Worm (Caenorhabditis elegans) whole organism, dauer: ENCODE results near the gene tag-151.
"Not testable (repeated sequence)": the region's sequence is repeated elsewhere in the genome, so short reads cannot be mapped to it uniquely, and the experiment has no call there.

ENCODE experiments used
- unc-62 ChIP-seq: sonication (generic microtip); optimal IDR thresholded peaks from 2 replicates; lab custom pipeline; 2017; ENCODE audit warnings: missing biosample characterization, missing genetic modification reagents, missing genetic modification characterization

tag-151 gene

DNA sequence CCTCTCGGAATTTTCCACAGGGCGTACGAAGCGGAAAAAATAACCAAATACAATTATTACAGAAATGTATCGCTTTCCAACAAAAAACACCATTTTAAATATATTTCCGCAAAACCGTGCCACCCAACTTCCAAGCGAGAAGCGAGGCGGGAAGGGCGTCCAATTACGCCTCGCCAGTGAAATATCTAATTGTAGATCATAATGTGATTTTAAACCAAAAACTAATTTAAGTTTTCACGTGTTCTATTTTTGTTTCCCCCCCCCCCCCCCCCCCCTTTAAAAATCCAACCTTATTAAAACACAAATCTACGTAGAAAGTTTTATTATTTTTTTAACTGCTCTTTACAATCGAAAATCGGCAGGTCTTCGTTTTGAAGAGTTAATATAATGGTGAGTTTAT is 20.6 kb upstream of the tag-151 start, which contains the start of gene F10G7.12:
Gene F10G7.12, plus strand, starts transcription at position 301 of the 400 bp plus-strand sequence.
- no peak for TF ChIP-seq unc-62 (GFP tag; lab: Kevin White, UChicago)

DNA sequence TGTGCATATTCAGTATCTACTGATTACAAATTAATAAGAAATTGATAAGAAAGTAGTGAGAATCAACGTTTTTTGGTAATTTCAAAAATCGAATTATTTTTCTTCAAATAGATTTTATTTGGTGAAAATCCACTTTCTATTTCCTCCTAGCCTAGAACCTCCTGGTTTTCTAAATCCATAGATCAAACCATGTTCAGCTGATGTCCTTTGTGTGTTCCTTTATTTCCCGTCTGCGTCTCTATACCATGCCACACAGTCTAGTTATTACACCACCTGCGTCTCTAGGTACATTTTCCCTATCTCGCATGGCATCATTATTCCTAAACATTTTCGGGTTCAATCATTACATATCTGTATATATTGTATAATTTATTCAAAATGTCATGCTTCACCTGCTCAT is 16.9 kb upstream of the tag-151 start, which contains the start of gene F10G7.5:
Gene F10G7.5, plus strand, starts transcription at position 286 of the 400 bp plus-strand sequence.
- TF ChIP-seq unc-62 (GFP tag; lab: Kevin White, UChicago) = no peak

DNA sequence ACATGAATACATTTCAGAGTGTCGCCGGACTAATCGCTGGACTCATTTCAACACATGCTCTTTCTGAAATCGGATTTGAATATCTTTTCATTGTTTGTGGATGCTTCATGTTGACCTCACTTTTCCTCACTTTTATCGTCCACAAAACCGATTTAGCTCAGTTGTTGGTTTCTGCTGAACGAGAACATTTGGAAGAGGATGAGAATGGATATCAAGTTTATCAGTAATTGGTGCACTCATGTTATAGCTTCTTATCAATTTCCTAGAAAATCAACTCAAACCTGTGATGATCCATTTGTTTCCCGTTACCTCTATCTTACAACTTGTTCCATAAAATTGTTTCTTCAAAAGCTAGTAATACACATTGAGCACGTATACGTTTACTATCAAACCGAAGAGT is 14.0 kb upstream of the tag-151 start:
- TF ChIP-seq unc-62 (GFP tag; lab: Kevin White, UChicago) = no peak

DNA sequence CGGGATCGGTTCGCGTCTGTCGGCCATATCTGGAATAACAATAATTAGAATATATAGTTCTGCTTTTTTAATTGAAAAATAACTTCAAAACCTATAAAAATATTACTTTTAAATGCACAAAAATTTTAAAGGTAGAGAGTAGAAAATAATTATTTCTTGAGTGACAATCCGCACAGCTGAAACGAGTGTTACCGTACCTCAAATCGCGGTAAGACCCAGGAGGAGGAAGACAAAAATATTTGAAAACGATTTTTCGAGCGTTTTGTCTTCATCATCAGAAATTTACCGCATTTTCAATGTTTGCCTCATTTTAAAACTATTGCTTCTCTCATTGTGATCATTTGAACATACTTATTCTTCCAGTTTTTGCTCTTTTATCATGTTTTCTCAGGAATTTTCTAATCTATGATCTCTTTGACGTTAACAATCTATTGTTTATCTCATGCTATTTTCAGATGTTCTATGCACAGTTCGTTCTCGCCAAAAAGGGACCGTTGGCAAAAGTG is 11.8 kb upstream of the tag-151 start, which contains the start of the genes rpn-5 and scc-1:
Gene rpn-5, minus strand, starts transcription at position 162 of the 506 bp plus-strand sequence.
Gene scc-1, plus strand, starts transcription at position 456 of the 506 bp plus-strand sequence.
- no peak for TF ChIP-seq unc-62 (GFP tag; lab: Kevin White, UChicago)

DNA sequence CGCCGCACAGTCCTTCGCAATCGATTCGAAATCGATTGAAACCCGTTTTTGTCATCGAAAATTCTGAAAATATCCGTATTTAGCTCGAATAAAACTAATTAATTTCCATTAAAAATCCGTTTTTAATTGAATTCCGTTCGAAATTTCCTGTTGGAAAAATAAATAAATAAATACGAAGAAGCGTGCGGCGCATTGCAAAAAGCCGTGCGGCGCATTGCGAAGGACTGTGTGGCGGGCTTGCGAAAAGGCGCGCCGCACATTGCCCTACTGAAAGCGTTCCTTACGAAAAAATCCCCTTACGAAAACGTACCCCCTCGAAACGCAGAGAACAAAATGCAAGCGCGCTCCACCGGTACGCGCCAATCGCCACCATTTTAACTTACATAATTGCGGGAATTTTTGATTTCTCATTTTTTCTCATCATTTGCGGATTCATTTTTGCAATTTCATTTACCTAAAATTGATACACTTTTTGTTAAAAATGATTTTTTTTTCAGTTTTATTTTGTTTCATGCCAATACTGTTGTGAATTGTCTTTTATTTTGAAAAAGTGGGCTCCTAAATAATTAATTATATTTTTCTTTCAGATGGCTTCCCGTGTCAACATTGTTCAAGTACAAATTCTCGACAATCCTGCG is 8.5 kb upstream of the tag-151 start, which contains the start of gene unc-85:
Gene unc-85, plus strand, starts transcription at position 588 of the 638 bp plus-strand sequence.
- not testable (repeated sequence) for TF ChIP-seq unc-62 (GFP tag; lab: Kevin White, UChicago)

DNA sequence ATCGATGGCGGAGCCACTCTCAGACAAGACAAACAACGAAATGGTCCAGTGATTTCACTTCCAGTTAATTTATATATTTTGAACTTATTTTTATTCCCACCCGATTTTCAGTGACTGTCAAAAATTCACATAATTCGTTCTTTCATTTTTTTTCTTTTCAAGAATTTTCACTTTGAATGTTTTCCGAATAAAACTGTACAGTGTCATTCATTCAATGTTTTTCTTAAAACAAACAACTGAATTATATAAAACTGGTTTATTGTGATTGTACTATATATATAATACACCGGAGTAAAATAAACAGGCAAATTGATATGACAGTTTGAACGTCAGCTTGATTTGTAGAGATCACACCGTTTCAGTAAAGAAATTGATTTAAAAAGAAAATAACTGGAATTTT is 7.1 kb upstream of the tag-151 start:
- no peak for TF ChIP-seq unc-62 (GFP tag; lab: Kevin White, UChicago)

DNA sequence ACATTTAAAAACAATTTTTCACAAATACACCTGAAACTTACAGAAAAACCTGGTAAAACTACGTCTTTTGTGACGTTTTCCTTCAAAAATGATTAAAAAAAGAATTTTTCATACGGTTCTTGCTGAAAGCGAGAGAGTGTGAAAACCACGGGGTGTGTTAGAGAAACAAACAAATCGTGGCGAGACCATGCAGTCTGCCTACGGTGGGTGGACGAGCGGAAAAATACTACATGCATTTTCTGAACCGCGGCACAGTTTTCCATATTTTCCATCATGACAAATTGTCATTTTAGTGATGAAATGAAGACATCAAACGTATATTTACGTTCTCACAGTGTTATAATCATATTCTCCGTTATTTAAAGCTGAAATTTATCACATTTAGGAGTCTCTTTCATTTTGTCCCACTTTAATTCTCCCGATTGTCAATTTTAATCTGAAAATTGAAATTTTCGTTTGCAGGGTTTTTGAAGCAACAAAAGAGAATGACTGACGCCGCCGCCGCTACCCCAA is 3.7 kb upstream of the tag-151 start, which contains the start of the genes F10G7.9 and tsn-1:
Gene F10G7.9, minus strand, starts transcription at position 127 of the 513 bp plus-strand sequence.
Gene tsn-1, plus strand, starts transcription at position 463 of the 513 bp plus-strand sequence.
- TF ChIP-seq unc-62 (GFP tag; lab: Kevin White, UChicago) = no peak

DNA sequence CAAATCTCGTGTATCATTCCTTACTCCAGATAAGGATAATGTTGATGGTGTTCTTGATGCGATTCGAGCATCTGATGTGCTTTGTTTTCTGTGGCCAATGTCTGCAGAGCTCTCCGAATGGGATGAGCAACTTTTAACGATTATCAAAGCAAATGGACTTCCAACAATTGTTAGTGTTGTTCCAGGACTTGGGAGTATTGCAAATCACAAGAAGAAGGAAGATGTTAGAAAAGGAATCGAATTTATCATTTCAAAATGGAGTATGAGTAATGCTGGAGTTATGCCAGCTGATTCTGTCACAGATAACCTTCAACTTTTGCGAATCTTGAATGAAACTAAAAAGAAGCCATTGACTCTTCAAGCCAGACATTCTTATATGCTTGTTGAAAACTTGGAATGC is 736 bp downstream of the tag-151 start:
- no peak for TF ChIP-seq unc-62 (GFP tag; lab: Kevin White, UChicago)

DNA sequence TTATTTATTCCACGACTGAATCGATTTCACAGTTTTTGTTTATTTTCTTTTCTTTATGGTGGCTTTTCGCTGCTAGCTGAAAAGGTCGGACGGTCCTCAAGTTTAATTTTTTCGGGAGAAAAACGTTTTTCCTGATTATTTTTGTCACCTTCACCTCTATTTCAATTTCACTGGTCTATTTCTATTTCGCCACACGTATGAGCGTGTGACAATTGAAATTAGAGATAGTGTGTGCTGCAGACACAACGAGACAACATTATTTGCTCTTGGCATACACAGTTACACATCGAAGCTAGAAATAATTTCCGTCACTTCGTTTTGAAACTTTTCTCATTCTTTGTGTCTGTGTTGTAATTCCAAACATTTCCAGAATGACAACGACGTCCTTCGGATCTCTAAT is 5.6 kb downstream of the tag-151 start, which contains the start of gene F41C3.8:
Gene F41C3.8, plus strand, starts transcription at position 371 of the 400 bp plus-strand sequence.
- TF ChIP-seq unc-62 (GFP tag; lab: Kevin White, UChicago) = no peak

DNA sequence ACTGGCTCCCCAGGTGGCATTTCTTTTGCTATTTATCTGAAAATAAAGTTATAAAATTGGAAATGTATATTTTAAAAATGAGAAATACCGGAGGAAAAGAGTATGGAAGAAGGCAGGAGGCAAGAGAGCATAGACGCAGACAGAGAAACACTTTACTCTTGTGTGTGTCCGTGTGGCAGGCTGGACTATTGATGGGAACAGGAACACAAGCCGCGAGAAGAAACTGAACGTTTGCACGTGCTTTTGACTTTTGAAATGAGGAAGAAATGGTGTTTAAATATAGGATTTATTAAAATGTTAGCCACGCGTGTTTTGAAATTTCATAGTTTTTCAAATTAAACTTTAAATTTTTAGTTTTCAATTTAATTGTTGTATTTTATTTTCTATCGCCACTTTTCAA is 16.0 kb downstream of the tag-151 start, which contains the start of gene F10G7.10:
Gene F10G7.10, minus strand, starts transcription at position 145 of the 400 bp plus-strand sequence.
- no peak for TF ChIP-seq unc-62 (GFP tag; lab: Kevin White, UChicago)

DNA sequence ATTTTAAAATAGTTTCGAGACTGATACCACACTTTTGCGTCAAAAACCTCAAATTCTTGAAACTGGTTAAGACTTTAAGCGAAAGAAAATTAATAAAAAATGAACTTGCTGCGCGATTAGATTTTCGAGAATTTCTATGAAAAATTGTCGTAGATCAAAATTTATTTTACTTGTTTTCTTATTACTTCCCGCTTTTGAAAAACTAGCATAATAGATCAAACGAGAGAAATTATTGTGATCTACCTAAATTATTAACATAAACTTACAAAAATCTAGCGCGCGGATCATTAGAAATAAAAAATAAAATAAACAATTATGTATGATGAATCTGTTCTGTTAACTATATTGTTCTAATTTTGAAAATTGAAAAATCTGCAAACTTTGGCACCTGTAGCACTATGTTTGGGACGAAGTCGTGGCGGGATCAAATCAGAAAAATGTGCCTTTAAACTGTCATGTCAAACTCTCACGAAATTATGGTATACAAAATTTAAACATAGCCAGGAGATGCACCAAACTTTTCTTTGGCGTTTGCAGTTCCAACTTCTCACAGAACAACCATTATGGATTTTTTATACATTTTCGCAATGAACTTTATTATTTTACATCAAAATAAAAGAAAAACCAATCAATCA is 16.8 kb downstream of the tag-151 start:
- TF ChIP-seq unc-62 (GFP tag; lab: Kevin White, UChicago) = no peak

DNA sequence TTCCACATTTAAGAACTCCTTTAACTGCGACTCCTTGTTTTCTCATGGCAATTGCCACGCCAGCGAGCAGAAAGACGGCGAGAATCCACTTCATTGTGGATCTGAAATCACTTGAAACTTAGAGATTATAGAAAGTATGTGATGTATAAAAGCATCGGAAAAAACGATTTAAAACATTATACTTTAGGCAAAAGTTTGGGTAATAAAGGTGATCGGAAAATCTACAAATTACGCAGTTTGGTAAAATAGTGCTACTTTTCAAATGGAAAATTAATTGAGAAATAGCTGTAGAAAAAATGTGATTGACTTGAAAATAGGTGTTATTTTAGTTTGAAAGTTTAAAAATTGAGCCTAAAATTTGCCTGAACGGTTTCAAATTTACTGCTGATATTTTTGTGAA is 17.7 kb downstream of the tag-151 start, which contains the start of gene ttr-41:
Gene ttr-41, minus strand, starts transcription at position 101 of the 400 bp plus-strand sequence.
- TF ChIP-seq unc-62 (GFP tag; lab: Kevin White, UChicago) = no peak

DNA sequence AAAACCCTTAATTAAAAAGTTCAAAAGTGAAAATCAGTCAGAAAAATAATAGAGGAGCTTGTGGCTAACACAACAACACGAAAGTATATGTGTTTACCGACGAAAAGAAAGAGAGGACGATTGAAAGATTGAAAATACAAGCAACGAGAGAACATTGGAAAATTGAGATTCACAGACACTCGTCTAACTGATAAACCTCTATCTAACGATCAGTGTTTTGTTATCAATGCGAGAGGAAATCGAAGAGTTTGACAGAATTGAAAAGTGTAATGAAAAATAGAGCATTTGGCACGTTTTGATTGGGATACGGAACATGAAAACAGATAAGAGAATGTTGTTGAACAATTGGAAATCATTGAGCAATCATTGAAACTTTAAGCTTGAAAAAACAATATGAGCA is 18.6 kb downstream of the tag-151 start:
- no peak for TF ChIP-seq unc-62 (GFP tag; lab: Kevin White, UChicago)

DNA sequence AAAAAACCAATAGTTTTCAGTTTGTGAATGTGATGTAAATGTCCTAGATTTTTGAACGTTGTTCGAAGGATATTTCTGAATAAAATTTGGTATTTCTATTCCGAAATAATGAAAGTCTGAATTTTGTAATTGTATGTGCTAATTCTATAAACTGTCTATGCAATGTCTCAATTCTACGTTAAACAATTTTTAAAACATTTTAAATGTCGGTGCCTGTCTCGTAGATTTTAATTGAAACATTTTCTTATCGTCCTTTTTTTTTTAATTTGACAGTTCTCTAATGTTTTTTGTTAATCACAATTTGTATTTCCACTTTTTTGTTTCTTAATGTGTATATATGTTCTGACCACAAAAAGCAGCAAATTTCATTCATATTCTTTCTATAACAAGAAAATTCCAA is 19.7 kb downstream of the tag-151 start, which contains the start of gene F41C3.7:
Gene F41C3.7, plus strand, starts transcription at position 301 of the 400 bp plus-strand sequence.
- no peak for TF ChIP-seq unc-62 (GFP tag; lab: Kevin White, UChicago)

DNA sequence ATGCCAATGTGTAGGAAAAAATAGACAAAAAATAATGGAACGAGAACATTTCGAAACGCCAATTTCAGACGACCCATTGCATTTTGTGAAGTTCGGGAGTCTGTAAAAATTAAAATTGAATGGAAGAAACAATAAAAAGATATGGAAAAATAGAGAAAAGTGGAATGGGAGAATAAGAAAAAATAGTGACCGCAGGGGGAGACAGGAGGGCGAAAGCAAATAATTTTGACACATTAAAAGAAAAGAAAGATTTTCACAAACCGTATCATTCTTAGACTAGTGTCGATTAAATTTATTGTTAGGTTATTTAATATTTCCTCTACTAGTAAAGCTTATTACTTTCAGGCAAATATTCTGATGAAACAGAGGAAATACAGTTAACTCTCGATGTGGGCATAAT is 23.8 kb downstream of the tag-151 start, which contains the start of gene F41C3.11:
Gene F41C3.11, minus strand, starts transcription at position 101 of the 400 bp plus-strand sequence.
- TF ChIP-seq unc-62 (GFP tag; lab: Kevin White, UChicago) = no peak
